Fruit fly (Drosophila melanogaster): Measurements from ENCODE around the gene CG33080.

The CG33080 gene

DNA sequence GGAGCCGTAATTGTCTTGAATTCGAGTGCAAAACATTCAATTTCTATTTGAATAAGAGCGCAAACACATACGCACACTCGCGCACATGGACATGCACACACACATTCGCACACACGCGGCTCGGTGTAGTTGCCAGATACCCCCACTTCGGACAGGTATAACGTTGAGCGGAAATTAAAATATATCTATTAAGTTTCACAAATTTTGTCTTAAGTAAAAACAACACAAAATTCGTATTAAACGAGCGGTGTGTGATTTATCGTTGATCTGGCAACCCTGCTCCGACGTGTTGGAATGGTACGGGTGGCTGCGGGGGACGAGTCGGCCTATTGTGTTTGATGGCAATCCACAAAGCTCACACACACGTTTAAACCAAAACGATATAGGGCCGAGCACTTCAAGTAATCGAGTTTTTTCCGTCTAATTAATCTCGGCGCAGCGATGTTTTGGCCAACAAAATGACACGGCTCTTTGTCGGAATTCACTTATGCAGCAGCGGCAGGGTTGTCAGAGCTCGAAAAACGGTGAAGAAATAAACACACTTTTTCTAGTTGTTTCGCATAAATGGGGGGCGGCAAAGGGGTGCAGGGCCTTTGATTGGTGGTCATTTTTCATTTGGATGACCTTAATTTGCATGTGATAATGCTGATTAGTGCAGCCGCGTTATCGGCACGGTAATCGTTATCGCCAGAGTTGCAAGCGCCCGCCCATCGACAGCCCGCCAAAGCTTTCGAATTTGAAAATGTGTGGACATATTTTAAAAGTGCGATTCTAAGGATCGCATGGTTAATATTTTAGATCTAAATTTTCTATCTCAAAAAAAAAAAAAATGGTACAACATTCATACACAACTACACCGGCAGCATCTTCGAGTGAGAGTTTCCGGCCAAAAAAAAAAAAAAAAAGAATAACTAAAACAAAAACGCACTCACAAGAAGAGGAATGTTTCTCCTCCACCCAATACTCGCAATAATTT is 28.6 kb upstream of the CG33080 start (continued):
- TF ChIP-seq CG3281 (GFP tag; optimal IDR thresholded peaks at IDR 0.05) (peak; percentile 83), grn (GFP tag; optimal IDR thresholded peaks at IDR 0.05) (no peak), Atf-2 (GFP tag; optimal IDR thresholded peaks at IDR 0.05) (peak; percentile 42), ems (GFP tag; optimal IDR thresholded peaks at IDR 0.05) (peak; percentile 42), CG6813 (GFP tag; optimal IDR thresholded peaks at IDR 0.05) (peak; percentile 59), CG1602 (GFP tag; optimal IDR thresholded peaks at IDR 0.05) (peak; percentile 50), HLH4C (GFP tag; IDR thresholded peaks at IDR 0.05; ENCODE audit: partially characterized antibody) (peak; percentile 60), zfh1 (GFP tag; IDR thresholded peaks at IDR 0.05) (peak; percentile 88), CG6683 (GFP tag; optimal IDR thresholded peaks at IDR 0.05) (peak; percentile 48), Side (GFP tag; optimal IDR thresholded peaks at IDR 0.05) (peak; percentile 27), CG16863 (GFP tag; optimal IDR thresholded peaks at IDR 0.05) (peak; percentile 22), CG17385 (GFP tag; optimal IDR thresholded peaks at IDR 0.05) (peak; percentile 71), CG1024 (GFP tag; IDR thresholded peaks at IDR 0.05) (peak; percentile 54), Dip2 (GFP tag; IDR thresholded peaks at IDR 0.05) (no peak), schlank (tag; optimal IDR thresholded peaks at IDR 0.05) (peak; percentile 70), fu2 (GFP tag; optimal IDR thresholded peaks at IDR 0.05) (peak; percentile 54), CG8478 (optimal IDR thresholded peaks at IDR 0.05) (no peak), row (GFP tag; IDR thresholded peaks at IDR 0.05) (peak; percentile 67), Spps (tag; optimal IDR thresholded peaks at IDR 0.05) (peak; percentile 24), CG14441 (GFP tag; IDR thresholded peaks at IDR 0.05) (peak; percentile 80), CG6254 (GFP tag; optimal IDR thresholded peaks at IDR 0.05) (peak; percentile 0), CG2889 (GFP tag; IDR thresholded peaks at IDR 0.05) (peak; percentile 54; the same call in 1 of the 3 replicates), btn (GFP tag; optimal IDR thresholded peaks at IDR 0.05) (no peak), BtbVII (GFP tag; optimal IDR thresholded peaks at IDR 0.05) (peak; percentile 61), unpg (GFP tag; optimal IDR thresholded peaks at IDR 0.05) (peak; percentile 84), CG6765 (GFP tag; optimal IDR thresholded peaks at IDR 0.05) (peak; percentile 54), so (GFP tag; IDR thresholded peaks at IDR 0.05) (peak; percentile 83), br (optimal IDR thresholded peaks at IDR 0.05) (no peak), pan (optimal IDR thresholded peaks at IDR 0.05) (no peak), pan (GFP tag; optimal IDR thresholded peaks at IDR 0.05 in 1 of 2, IDR thresholded peaks at IDR 0.05 in 1 of 2) (peak in 1 of 2 experiments; percentile 86), Trl (optimal IDR thresholded peaks at IDR 0.05) (no peak), Trl (GFP tag; optimal IDR thresholded peaks at IDR 0.05) (peak; percentile 25), CG12942 (GFP tag; optimal IDR thresholded peaks at IDR 0.05) (peak; percentile 38), seq (GFP tag; IDR thresholded peaks at IDR 0.05) (peak; percentile 74), ac (GFP tag; optimal IDR thresholded peaks at IDR 0.05) (no peak), CG42726 (GFP tag; IDR thresholded peaks at IDR 0.05; ENCODE audit: partially characterized antibody) (no peak), ash1 (GFP tag; optimal IDR thresholded peaks at IDR 0.05) (no peak), ara (GFP tag; IDR thresholded peaks at IDR 0.05) (peak; percentile 79), shn (GFP tag; optimal IDR thresholded peaks at IDR 0.05) (peak; percentile 25), Tbp (GFP tag; optimal IDR thresholded peaks at IDR 0.05) (no peak), CG3407 (GFP tag; optimal IDR thresholded peaks at IDR 0.05) (peak; percentile 51), Pdp1 (GFP tag; optimal IDR thresholded peaks at IDR 0.05) (peak in 1 of 2 experiments; percentile 59), CG7745 (tag; optimal IDR thresholded peaks at IDR 0.05) (no peak), CG8944 (GFP tag; optimal IDR thresholded peaks at IDR 0.05) (peak; percentile 53), CG12236 (GFP tag; optimal IDR thresholded peaks at IDR 0.05) (peak; percentile 3), CG7786 (GFP tag; optimal IDR thresholded peaks at IDR 0.05) (peak; percentile 70), Gug (GFP tag; IDR thresholded peaks at IDR 0.05) (peak; percentile 69), dati (GFP tag; IDR thresholded peaks at IDR 0.05) (0 out of 2 replicates have a peak, but pooled peaks have one; percentile 32), repo (GFP tag; optimal IDR thresholded peaks at IDR 0.05) (no peak), crc (GFP tag; optimal IDR thresholded peaks at IDR 0.05) (peak; percentile 18)

Measured in whole organism, embryonic.